Worm (Caenorhabditis elegans): ENCODE data around the gene cnep-1.

ce11 chrII:7326199-7326598, 16.1 kb downstream of the cnep-1 start:
- TF ChIP-seq snpc-4 (tag; optimal IDR thresholded peaks at IDR 0.05) = no peak
- TF ChIP-seq ztf-11 (tag; optimal IDR thresholded peaks at IDR 0.05) = no peak
- TF ChIP-seq aly-2 (tag; optimal IDR thresholded peaks at IDR 0.05) = no peak
